Worm (Caenorhabditis elegans) whole organism, L4 larva: Measurements from ENCODE around the gene T26H10.2.

Experiments used
- F10B5.3 ChIP-seq: sonication (generic microtip); optimal IDR thresholded peaks from 2 replicates; lab custom pipeline; 2016; ENCODE audit warnings: mild to moderate bottlenecking, missing genetic modification characterization, missing compliant biosample characterization
- F44E2.7 ChIP-seq: fragments of 200-800 bp; sonication (Bioruptor generic); IDR thresholded peaks from 2 replicates; pipeline ENCODE4 v2.1.2; 2022; ENCODE audit warnings: missing genetic modification characterization, missing compliant biosample characterization
- R02D3.7 ChIP-seq: fragments of 150-350 bp; sonication (generic microtip); optimal IDR thresholded peaks from 3 replicates; lab custom pipeline; 2014; ENCODE audit warnings: missing biosample characterization, missing genetic modification characterization
- ceh-20 ChIP-seq: fragments of 200-800 bp; sonication (Bioruptor generic); IDR thresholded peaks from 2 replicates; pipeline ENCODE4 v1.3.6; 2022; ENCODE audit warnings: missing genetic modification reagents, missing genetic modification characterization, missing compliant biosample characterization
- dpl-1 ChIP-seq: fragments of 150-350 bp; optimal IDR thresholded peaks from 2 replicates; lab custom pipeline; 2014; ENCODE audit warnings: missing biosample characterization, missing genetic modification reagents, missing genetic modification characterization
- dve-1 ChIP-seq: sonication (generic microtip); optimal IDR thresholded peaks from 2 replicates; lab custom pipeline; 2017; ENCODE audit warnings: antibody characterized with exemption, mild to moderate bottlenecking, missing genetic modification characterization, missing compliant biosample characterization; ENCODE audit not compliant: insufficient read depth
- fkh-10 ChIP-seq: fragments of 150-350 bp; optimal IDR thresholded peaks from 2 replicates; lab custom pipeline; 2014; ENCODE audit warnings: missing biosample characterization, missing genetic modification reagents, missing genetic modification characterization
- lin-39 ChIP-seq: fragments of 150-350 bp; optimal IDR thresholded peaks from 2 replicates; lab custom pipeline; 2014; ENCODE audit warnings: missing biosample characterization, missing genetic modification reagents, missing genetic modification characterization
- madf-9 ChIP-seq: fragments of 200-800 bp; sonication (Bioruptor generic); conservative IDR thresholded peaks from 2 replicates; pipeline ENCODE4 v1.3.6; 2022; ENCODE audit warnings: missing genetic modification reagents, missing genetic modification characterization, missing compliant biosample characterization
- pha-4 ChIP-seq, 2 experiments: fragments of 150-350 bp in 1 of 2; fragments of 200-800 bp in 1 of 2; sonication (Bioruptor generic) in 1 of 2; IDR thresholded peaks in 1 of 2; optimal IDR thresholded peaks in 1 of 2; 2 replicates each; pipeline versions ENCODE4 v1.3.6 to Lab custom; 2014 to 2022; ENCODE audit warnings: missing genetic modification characterization in 2 of 2, missing genetic modification reagents in 2 of 2, missing biosample characterization in 1 of 2, missing compliant biosample characterization in 1 of 2
- unc-39 ChIP-seq: sonication (generic microtip); optimal IDR thresholded peaks from 2 replicates; lab custom pipeline; 2017; ENCODE audit warnings: missing biosample characterization, missing genetic modification characterization

ce11 chrV:11428728-11429127 lies 4.3 kb upstream of the T26H10.2 start:
- TF ChIP-seq ceh-20 (no peak), unc-39 (tag; lab: Kevin White, UChicago) (no peak), pha-4 (GFP tag; IDR thresholded peaks at IDR 0.05; lab: Robert Waterston, UW) (no peak), pha-4 (tag; optimal IDR thresholded peaks at IDR 0.05; lab: Kevin White, UChicago) (no peak), F44E2.7 (GFP tag; lab: Robert Waterston, UW) (no peak), madf-9 (no peak), fkh-10 (no peak), F10B5.3 (tag; lab: Kevin White, UChicago) (no peak), R02D3.7 (tag; lab: Kevin White, UChicago) (no peak), lin-39 (tag; lab: Kevin White, UChicago) (no peak), dve-1 (no peak), dpl-1 (GFP tag; lab: Kevin White, UChicago) (no peak)
